Fruit fly (Drosophila melanogaster) whole organism, pupa: ENCODE results near the gene CG16952.

Experiments used
- CG10348 ChIP-seq: fragments of 200-800 bp; sonication (Bioruptor generic); IDR thresholded peaks from 2 replicates; pipeline ENCODE4 v1.3.6; 2022; ENCODE audit warnings: missing biosample characterization, missing genetic modification characterization
- CG12605 ChIP-seq: fragments of 200-800 bp; sonication (Bioruptor generic); IDR thresholded peaks from 2 replicates; pipeline ENCODE4 v1.3.6; 2022; ENCODE audit warnings: missing biosample characterization, missing genetic modification characterization
- CG13204 ChIP-seq: fragments of 200-800 bp; sonication (Bioruptor generic); optimal IDR thresholded peaks from 2 replicates; lab custom pipeline; 2018; ENCODE audit warnings: missing biosample characterization, mild to moderate bottlenecking, missing genetic modification characterization, moderate library complexity
- CG14655 ChIP-seq: fragments of 200-800 bp; sonication (Bioruptor generic); optimal IDR thresholded peaks from 3 replicates; lab custom pipeline; 2017; ENCODE audit warnings: mild to moderate bottlenecking, missing biosample characterization, missing genetic modification reagents, missing genetic modification characterization
- CG4496 ChIP-seq: fragments of 200-800 bp; sonication (Bioruptor generic); IDR thresholded peaks from 3 replicates; pipeline ENCODE4 v1.3.6; 2022; ENCODE audit warnings: missing biosample characterization, missing genetic modification characterization
- CG8301 ChIP-seq: fragments of 200-800 bp; sonication (Bioruptor generic); optimal IDR thresholded peaks from 2 replicates; lab custom pipeline; 2018; ENCODE audit warnings: missing biosample characterization, mild to moderate bottlenecking, missing genetic modification characterization
- D1 ChIP-seq: fragments of 200-800 bp; sonication (Bioruptor generic); optimal IDR thresholded peaks from 2 replicates; lab custom pipeline; 2018; ENCODE audit warnings: missing biosample characterization, mild to moderate bottlenecking, missing genetic modification characterization, moderate library complexity
- EcR ChIP-seq: fragments of 200-800 bp; sonication (Bioruptor generic); optimal IDR thresholded peaks from 3 replicates; lab custom pipeline; 2019; ENCODE audit warnings: missing biosample characterization, missing genetic modification characterization, mild to moderate bottlenecking, moderate library complexity, missing genetic modification reagents
- Snoo ChIP-seq: fragments of 200-800 bp; sonication (Bioruptor generic); optimal IDR thresholded peaks from 3 replicates; lab custom pipeline; 2017; ENCODE audit warnings: missing biosample characterization, mild to moderate bottlenecking, missing genetic modification characterization, inconsistent platforms
- rn ChIP-seq: fragments of 200-800 bp; sonication (Bioruptor generic); IDR thresholded peaks from 2 replicates; pipeline ENCODE4 v1.3.6; 2022; ENCODE audit warnings: missing biosample characterization, missing genetic modification characterization

dm6 chrX:15859387-15859786 is 10.6 kb upstream of the CG16952 start, which contains the start of gene AlkB:
- TF ChIP-seq CG10348: no peak
- TF ChIP-seq CG8301 (tag; lab: Kevin White, UChicago): no peak
- TF ChIP-seq CG14655: no peak
- TF ChIP-seq Snoo (tag; lab: Kevin White, UChicago): no peak
- TF ChIP-seq CG12605: no peak
- no peak for TF ChIP-seq CG4496 (GFP tag; lab: Robert Waterston, UW)
- TF ChIP-seq CG13204: no peak
- TF ChIP-seq D1 (tag; lab: Kevin White, UChicago): no peak
- TF ChIP-seq EcR (GFP tag; lab: Kevin White, UChicago): no peak
- TF ChIP-seq rn (GFP tag; lab: Robert Waterston, UW): no peak
